Fruit fly (Drosophila melanogaster) whole organism, prepupa: ENCODE measurements around the gene GATAe.

ENCODE experiments used
- Blimp-1 ChIP-seq: fragments of 200-800 bp; sonication (Bioruptor generic); optimal IDR thresholded peaks from 3 replicates; lab custom pipeline; 2017; ENCODE audit warnings: missing biosample characterization, missing genetic modification characterization, mild to moderate bottlenecking, moderate library complexity, missing genetic modification reagents
- CG10669 ChIP-seq: fragments of 200-800 bp; sonication (Bioruptor generic); optimal IDR thresholded peaks from 3 replicates; lab custom pipeline; 2018; ENCODE audit warnings: missing biosample characterization, mild to moderate bottlenecking, missing genetic modification characterization, moderate library complexity
- CG11294 ChIP-seq: fragments of 200-800 bp; sonication (Bioruptor generic); IDR thresholded peaks from 2 replicates; pipeline ENCODE4 v1.3.6; 2022; ENCODE audit warnings: missing biosample characterization, missing genetic modification characterization
- CG11762 ChIP-seq: fragments of 200-800 bp; sonication (Bioruptor generic); optimal IDR thresholded peaks from 3 replicates; lab custom pipeline; 2016; ENCODE audit warnings: missing biosample characterization, missing genetic modification characterization; ENCODE audit not compliant: insufficient read depth
- CG11902 ChIP-seq: fragments of 200-800 bp; sonication (Bioruptor generic); optimal IDR thresholded peaks from 3 replicates; lab custom pipeline; 2016; ENCODE audit warnings: missing biosample characterization, missing genetic modification characterization
- CG15336 ChIP-seq: fragments of 200-800 bp; sonication (Bioruptor generic); IDR thresholded peaks from 2 replicates; pipeline ENCODE4 v1.3.6; 2022; ENCODE audit warnings: missing biosample characterization, missing genetic modification characterization
- CG16779 ChIP-seq: fragments of 200-800 bp; sonication (Bioruptor generic); optimal IDR thresholded peaks from 3 replicates; lab custom pipeline; 2017; ENCODE audit warnings: missing biosample characterization, mild to moderate bottlenecking, missing genetic modification characterization
- CG31627 ChIP-seq: fragments of 200-800 bp; sonication (Bioruptor generic); optimal IDR thresholded peaks from 3 replicates; lab custom pipeline; 2016; ENCODE audit warnings: missing biosample characterization, missing genetic modification characterization
- CG34406 ChIP-seq: fragments of 200-800 bp; sonication (Bioruptor generic); optimal IDR thresholded peaks from 3 replicates; lab custom pipeline; 2016; ENCODE audit warnings: missing biosample characterization, missing genetic modification characterization
- CG4318 ChIP-seq: fragments of 200-800 bp; sonication (Bioruptor generic); optimal IDR thresholded peaks from 3 replicates; lab custom pipeline; 2017; ENCODE audit warnings: missing biosample characterization, mild to moderate bottlenecking, missing genetic modification characterization
- CG6163 ChIP-seq: fragments of 200-800 bp; sonication (Bioruptor generic); IDR thresholded peaks from 3 replicates; pipeline ENCODE4 v1.3.6; 2022; ENCODE audit warnings: missing biosample characterization, missing genetic modification characterization
- CG6276 ChIP-seq: fragments of 200-800 bp; sonication (Bioruptor generic); optimal IDR thresholded peaks from 2 replicates; lab custom pipeline; 2017; ENCODE audit warnings: missing biosample characterization, mild to moderate bottlenecking, missing genetic modification characterization
- CG6792 ChIP-seq: fragments of 200-800 bp; sonication (Bioruptor generic); optimal IDR thresholded peaks from 3 replicates; lab custom pipeline; 2016; ENCODE audit warnings: missing biosample characterization, missing genetic modification characterization
- CG6808 ChIP-seq: fragments of 200-800 bp; sonication (Bioruptor generic); optimal IDR thresholded peaks from 3 replicates; lab custom pipeline; 2017; ENCODE audit warnings: missing biosample characterization, missing genetic modification characterization, mild to moderate bottlenecking, moderate library complexity, missing genetic modification reagents
- CG6854 ChIP-seq: fragments of 200-800 bp; sonication (Bioruptor generic); optimal IDR thresholded peaks from 2 replicates; lab custom pipeline; 2017; ENCODE audit warnings: missing biosample characterization, mild to moderate bottlenecking, missing genetic modification characterization
- CG7368 ChIP-seq: fragments of 200-800 bp; sonication (Bioruptor generic); optimal IDR thresholded peaks from 3 replicates; lab custom pipeline; 2016; ENCODE audit warnings: missing biosample characterization, missing genetic modification characterization
- CG8119 ChIP-seq: fragments of 200-800 bp; sonication (Bioruptor generic); IDR thresholded peaks from 3 replicates; pipeline ENCODE4 v1.3.6; 2022; ENCODE audit warnings: missing biosample characterization, missing genetic modification characterization
- CG8319 ChIP-seq: fragments of 200-800 bp; sonication (Bioruptor generic); optimal IDR thresholded peaks from 3 replicates; lab custom pipeline; 2016; ENCODE audit warnings: missing biosample characterization, missing genetic modification characterization
- CG8632 ChIP-seq: fragments of 200-800 bp; sonication (Bioruptor generic); optimal IDR thresholded peaks from 3 replicates; lab custom pipeline; 2016; ENCODE audit warnings: missing biosample characterization, missing genetic modification characterization
- CG9139 ChIP-seq: fragments of 200-800 bp; sonication (Bioruptor generic); optimal IDR thresholded peaks from 3 replicates; lab custom pipeline; 2017; ENCODE audit warnings: missing biosample characterization, mild to moderate bottlenecking, missing genetic modification characterization
- Eip78C ChIP-seq: fragments of 200-800 bp; sonication (Bioruptor generic); peaks from one replicate; lab custom pipeline; 2016; ENCODE audit warnings: missing biosample characterization, missing genetic modification characterization
- Eip93F ChIP-seq: fragments of 200-800 bp; sonication (Bioruptor generic); optimal IDR thresholded peaks from 2 replicates; lab custom pipeline; 2016; ENCODE audit warnings: missing biosample characterization, mild to moderate bottlenecking, missing genetic modification characterization
- Ets21C ChIP-seq: fragments of 200-800 bp; sonication (Bioruptor generic); optimal IDR thresholded peaks from 3 replicates; lab custom pipeline; 2016; ENCODE audit warnings: missing biosample characterization, missing genetic modification characterization
- Ets96B ChIP-seq: fragments of 200-800 bp; optimal IDR thresholded peaks from 2 replicates; lab custom pipeline; 2019; ENCODE audit warnings: missing biosample characterization, mild to moderate bottlenecking, missing genetic modification characterization, moderate library complexity
- Gug ChIP-seq: fragments of 200-800 bp; sonication (Bioruptor generic); IDR thresholded peaks from 2 replicates; pipeline ENCODE4 v1.3.6; 2022; ENCODE audit warnings: missing biosample characterization, missing genetic modification characterization
- Hr38 ChIP-seq: sonication (Bioruptor generic); optimal IDR thresholded peaks from 2 replicates; lab custom pipeline; 2016; ENCODE audit warnings: missing biosample characterization, missing genetic modification characterization
- Hr4 ChIP-seq: fragments of 200-800 bp; sonication (Bioruptor generic); optimal IDR thresholded peaks from 3 replicates; lab custom pipeline; 2016; ENCODE audit warnings: missing biosample characterization, missing genetic modification characterization
- Lpt ChIP-seq: fragments of 200-800 bp; sonication (Bioruptor generic); optimal IDR thresholded peaks from 3 replicates; lab custom pipeline; 2016; ENCODE audit warnings: missing biosample characterization, missing genetic modification characterization
- Met ChIP-seq: fragments of 200-800 bp; sonication (Bioruptor generic); optimal IDR thresholded peaks from 3 replicates; lab custom pipeline; 2016; ENCODE audit warnings: missing biosample characterization, missing genetic modification characterization
- OdsH ChIP-seq: fragments of 200-800 bp; sonication (Bioruptor generic); optimal IDR thresholded peaks from 3 replicates; lab custom pipeline; 2016; ENCODE audit warnings: missing biosample characterization, missing genetic modification characterization
- Sox102F ChIP-seq: fragments of 200-800 bp; sonication (Bioruptor generic); optimal IDR thresholded peaks from 2 replicates; lab custom pipeline; 2016; ENCODE audit warnings: missing biosample characterization, mild to moderate bottlenecking, missing genetic modification characterization
- Sox14 ChIP-seq: fragments of 200-800 bp; sonication (Bioruptor generic); optimal IDR thresholded peaks from 3 replicates; lab custom pipeline; 2016; ENCODE audit warnings: missing biosample characterization, missing genetic modification characterization
- Sox15 ChIP-seq: fragments of 200-800 bp; sonication (Bioruptor generic); optimal IDR thresholded peaks from 3 replicates; lab custom pipeline; 2016; ENCODE audit warnings: missing biosample characterization, missing genetic modification characterization
- achi ChIP-seq: fragments of 200-800 bp; sonication (Bioruptor generic); optimal IDR thresholded peaks from 3 replicates; lab custom pipeline; 2016; ENCODE audit warnings: missing biosample characterization, missing genetic modification characterization
- acj6 ChIP-seq: fragments of 200-800 bp; sonication (Bioruptor generic); optimal IDR thresholded peaks from 3 replicates; lab custom pipeline; 2016; ENCODE audit warnings: missing biosample characterization, missing genetic modification characterization
- dsx ChIP-seq: fragments of 200-800 bp; optimal IDR thresholded peaks from 3 replicates; lab custom pipeline; 2019; ENCODE audit warnings: missing biosample characterization, mild to moderate bottlenecking, missing genetic modification characterization, moderate library complexity; ENCODE audit not compliant: poor library complexity, severe bottlenecking
- eg ChIP-seq: fragments of 200-800 bp; sonication (Bioruptor generic); IDR thresholded peaks from 3 replicates; pipeline ENCODE4 v1.3.6; 2022; ENCODE audit warnings: missing biosample characterization, missing genetic modification characterization
- esn ChIP-seq: fragments of 200-800 bp; sonication (Bioruptor generic); optimal IDR thresholded peaks from 2 replicates; lab custom pipeline; 2016; ENCODE audit warnings: missing biosample characterization, mild to moderate bottlenecking, missing genetic modification characterization, moderate library complexity
- fd59A ChIP-seq: fragments of 200-800 bp; sonication (Bioruptor generic); optimal IDR thresholded peaks from 2 replicates; lab custom pipeline; 2017; ENCODE audit warnings: missing biosample characterization, mild to moderate bottlenecking, missing genetic modification characterization, missing genetic modification reagents
- fkh ChIP-seq: fragments of 200-800 bp; sonication (Bioruptor generic); optimal IDR thresholded peaks from 3 replicates; lab custom pipeline; 2017; ENCODE audit warnings: missing biosample characterization, mild to moderate bottlenecking, missing genetic modification characterization, moderate library complexity
- lz ChIP-seq: fragments of 200-800 bp; sonication (Bioruptor generic); optimal IDR thresholded peaks from 3 replicates; lab custom pipeline; 2016; ENCODE audit warnings: missing biosample characterization, missing genetic modification characterization
- salr ChIP-seq, 2 experiments: fragments of 200-800 bp; sonication (Bioruptor generic); optimal IDR thresholded peaks; 3 replicates each; lab custom pipeline; 2016 to 2018; ENCODE audit warnings: missing biosample characterization in 2 of 2, missing genetic modification characterization in 2 of 2, mild to moderate bottlenecking in 1 of 2
- spab ChIP-seq: fragments of 200-800 bp; sonication (Bioruptor generic); optimal IDR thresholded peaks from 2 replicates; lab custom pipeline; 2017; ENCODE audit warnings: missing biosample characterization, mild to moderate bottlenecking, missing genetic modification characterization, missing genetic modification reagents
- ss ChIP-seq, 2 experiments: fragments of 200-800 bp; sonication (Bioruptor generic); optimal IDR thresholded peaks; 2 replicates in 1 of 2; 3 replicates in 1 of 2; lab custom pipeline; 2017 to 2018; ENCODE audit warnings: mild to moderate bottlenecking in 2 of 2, missing biosample characterization in 2 of 2, missing genetic modification characterization in 2 of 2, moderate library complexity in 1 of 2
- svp ChIP-seq: fragments of 200-800 bp; sonication (Bioruptor generic); peaks from one replicate; lab custom pipeline; 2016; ENCODE audit warnings: missing biosample characterization, missing genetic modification characterization
- topi ChIP-seq: fragments of 200-800 bp; sonication (Bioruptor generic); optimal IDR thresholded peaks from 3 replicates; lab custom pipeline; 2016; ENCODE audit warnings: missing biosample characterization, missing genetic modification characterization
- vri ChIP-seq: fragments of 200-800 bp; sonication (Bioruptor generic); optimal IDR thresholded peaks from 3 replicates; lab custom pipeline; 2016; ENCODE audit warnings: missing biosample characterization, mild to moderate bottlenecking, missing genetic modification characterization

The GATAe gene

dm6 chr3R:15973488-15973975 lies 35.4 kb upstream of the GATAe start (continued):
- TF ChIP-seq CG9139 (GFP tag; lab: Kevin White, UChicago) = peak; percentile 42
- no peak for TF ChIP-seq CG6792
- TF ChIP-seq CG4318 (GFP tag; lab: Kevin White, UChicago) = no peak
- no peak for TF ChIP-seq Gug
- no peak for TF ChIP-seq salr (GFP tag; optimal IDR thresholded peaks at IDR 0.05; lab: Kevin White, UChicago)
- TF ChIP-seq CG6854 (GFP tag; lab: Kevin White, UChicago) = no peak
- TF ChIP-seq Hr4 (GFP tag; lab: Kevin White, UChicago) = no peak
- TF ChIP-seq acj6 (GFP tag; lab: Kevin White, UChicago) = no peak
- no peak for TF ChIP-seq CG7368 (GFP tag; lab: Kevin White, UChicago)
- no peak for TF ChIP-seq CG8632
- no peak for TF ChIP-seq Eip93F (GFP tag; lab: Kevin White, UChicago)
- TF ChIP-seq Lpt (GFP tag; lab: Kevin White, UChicago) = no peak
- TF ChIP-seq esn = no peak
- no peak for TF ChIP-seq CG6808 (GFP tag; lab: Kevin White, UChicago)
- no peak for TF ChIP-seq Ets21C (GFP tag; lab: Kevin White, UChicago)
- TF ChIP-seq Eip78C (GFP tag; lab: Kevin White, UChicago) = peak; percentile 24
- peak in 1 of 2 experiments; percentile 28 for TF ChIP-seq ss (GFP tag; optimal IDR thresholded peaks at IDR 0.05; lab: Kevin White, UChicago)

dm6 chr3R:15974235-15974634 lies 34.7 kb upstream of the GATAe start:
- TF ChIP-seq Blimp-1 (GFP tag; lab: Kevin White, UChicago) (peak; percentile 29), esn (peak; percentile 78), lz (GFP tag; lab: Kevin White, UChicago) (peak; percentile 70), eg (GFP tag; lab: Robert Waterston, UW) (no peak), spab (GFP tag; lab: Kevin White, UChicago) (peak; percentile 60), CG6276 (GFP tag; lab: Kevin White, UChicago) (peak; percentile 86), CG8632 (peak; percentile 74), topi (GFP tag; lab: Kevin White, UChicago) (peak; percentile 75), Met (GFP tag; lab: Kevin White, UChicago) (peak; percentile 79), CG34406 (GFP tag; lab: Kevin White, UChicago) (peak; percentile 78), Sox15 (GFP tag; lab: Kevin White, UChicago) (peak; percentile 74), CG8319 (peak; percentile 49), Ets96B (peak; percentile 77), svp (peak; percentile 55), fkh (GFP tag; lab: Kevin White, UChicago) (no peak), CG16779 (tag; lab: Kevin White, UChicago) (peak; percentile 40), acj6 (GFP tag; lab: Kevin White, UChicago) (peak; percentile 88), CG4318 (GFP tag; lab: Kevin White, UChicago) (peak; percentile 75), CG10669 (GFP tag; lab: Kevin White, UChicago) (no peak), salr (GFP tag; optimal IDR thresholded peaks at IDR 0.05; lab: Kevin White, UChicago) (peak; percentile 57 to 87), Sox14 (GFP tag; lab: Kevin White, UChicago) (peak; percentile 83), CG6792 (peak; percentile 80), CG11762 (GFP tag; lab: Kevin White, UChicago) (peak; percentile 78), CG31627 (GFP tag; lab: Kevin White, UChicago) (peak; percentile 84), CG8119 (no peak), CG6854 (GFP tag; lab: Kevin White, UChicago) (no peak), CG7368 (GFP tag; lab: Kevin White, UChicago) (peak; percentile 59), CG11294 (GFP tag; lab: Robert Waterston, UW) (no peak), CG15336 (GFP tag; lab: Robert Waterston, UW) (no peak), Eip78C (GFP tag; lab: Kevin White, UChicago) (peak; percentile 94), OdsH (GFP tag; lab: Kevin White, UChicago) (peak; percentile 89), CG6163 (GFP tag; lab: Robert Waterston, UW) (no peak), Hr38 (GFP tag; lab: Kevin White, UChicago) (peak; percentile 47), Eip93F (GFP tag; lab: Kevin White, UChicago) (no peak), achi (GFP tag; lab: Kevin White, UChicago) (peak; percentile 86), fd59A (peak; percentile 77), Ets21C (GFP tag; lab: Kevin White, UChicago) (peak; percentile 72), CG6808 (GFP tag; lab: Kevin White, UChicago) (peak; percentile 61), CG11902 (GFP tag; lab: Kevin White, UChicago) (peak; percentile 51), Sox102F (GFP tag; lab: Kevin White, UChicago) (peak; percentile 78), ss (GFP tag; optimal IDR thresholded peaks at IDR 0.05; lab: Kevin White, UChicago) (peak in 1 of 2 experiments; percentile 57), vri (GFP tag; lab: Kevin White, UChicago) (peak; percentile 84), dsx (no peak)
